Fruit fly (Drosophila melanogaster) whole organism, embryonic: ENCODE data around the gene Neto.
A peak's percentile ranks its signal among the peaks of the same experiment; 100 is the strongest.

Experiments
- Ada2b ChIP-seq: fragments of 200-800 bp; sonication (Bioruptor generic); IDR thresholded peaks from 2 replicates; pipeline ENCODE4 v1.3.6; 2022; ENCODE audit warnings: missing biosample characterization, missing genetic modification characterization
- Asciz ChIP-seq: fragments of 200-800 bp; sonication (Bioruptor generic); optimal IDR thresholded peaks from 2 replicates; lab custom pipeline; 2017; ENCODE audit warnings: missing biosample characterization, mild to moderate bottlenecking, missing genetic modification characterization, missing genetic modification reagents
- B-H2 ChIP-seq: fragments of 200-800 bp; sonication (Bioruptor generic); optimal IDR thresholded peaks from 2 replicates; lab custom pipeline; 2018; ENCODE audit warnings: missing biosample characterization, mild to moderate bottlenecking, missing genetic modification characterization
- CG10543 ChIP-seq: fragments of 200-800 bp; sonication (Bioruptor generic); optimal IDR thresholded peaks from 3 replicates; lab custom pipeline; 2017; ENCODE audit warnings: missing biosample characterization, mild to moderate bottlenecking, missing genetic modification characterization, moderate library complexity
- CG11247 ChIP-seq: fragments of 200-800 bp; sonication (Bioruptor generic); IDR thresholded peaks from 2 replicates; pipeline ENCODE4 v1.3.6; 2022; ENCODE audit warnings: missing biosample characterization, missing genetic modification characterization
- CG13123 ChIP-seq: fragments of 200-800 bp; sonication (Bioruptor generic); optimal IDR thresholded peaks from 2 replicates; lab custom pipeline; 2016; ENCODE audit warnings: missing biosample characterization, missing genetic modification characterization
- CG17328 ChIP-seq: fragments of 200-800 bp; sonication (Bioruptor generic); IDR thresholded peaks from 2 replicates; pipeline ENCODE4 v1.3.6; 2022; ENCODE audit warnings: missing biosample characterization, missing genetic modification characterization
- CG18262 ChIP-seq: fragments of 200-800 bp; optimal IDR thresholded peaks from 3 replicates; lab custom pipeline; 2019; ENCODE audit warnings: missing biosample characterization, mild to moderate bottlenecking, missing genetic modification characterization, moderate library complexity
- CG2199 ChIP-seq: fragments of 200-800 bp; sonication (Bioruptor generic); IDR thresholded peaks from 3 replicates; pipeline ENCODE4 v1.3.6; 2022; ENCODE audit warnings: missing biosample characterization, missing genetic modification characterization
- CG31388 ChIP-seq: fragments of 200-800 bp; sonication (Bioruptor generic); optimal IDR thresholded peaks from 2 replicates; lab custom pipeline; 2016; ENCODE audit warnings: missing biosample characterization, missing genetic modification characterization
- CG32767 ChIP-seq: fragments of 200-800 bp; sonication (Bioruptor generic); IDR thresholded peaks from 2 replicates; pipeline ENCODE4 v1.3.6; 2022; ENCODE audit warnings: missing biosample characterization, missing genetic modification characterization
- CG34376 ChIP-seq: fragments of 200-800 bp; sonication (Bioruptor generic); optimal IDR thresholded peaks from 2 replicates; lab custom pipeline; 2018; ENCODE audit warnings: missing biosample characterization, mild to moderate bottlenecking, missing genetic modification characterization
- CG3847 ChIP-seq: fragments of 200-800 bp; sonication (Bioruptor generic); IDR thresholded peaks from 2 replicates; pipeline ENCODE4 v1.3.6; 2022; ENCODE audit warnings: missing biosample characterization, missing genetic modification characterization
- CG4424 ChIP-seq: fragments of 200-800 bp; sonication (Bioruptor generic); optimal IDR thresholded peaks from 3 replicates; lab custom pipeline; 2016; ENCODE audit warnings: missing biosample characterization, missing genetic modification characterization
- CG4617 ChIP-seq: fragments of 200-800 bp; sonication (Bioruptor generic); optimal IDR thresholded peaks from 3 replicates; lab custom pipeline; 2016; ENCODE audit warnings: missing biosample characterization, missing genetic modification characterization, borderline replicate concordance
- CG7987 ChIP-seq: fragments of 200-800 bp; sonication (Bioruptor generic); optimal IDR thresholded peaks from 2 replicates; lab custom pipeline; 2018; ENCODE audit warnings: missing biosample characterization, mild to moderate bottlenecking, missing genetic modification characterization, moderate library complexity
- CG8290 ChIP-seq, 3 experiments: fragments of 200-800 bp; sonication (Bioruptor generic); optimal IDR thresholded peaks; 2 replicates each; lab custom pipeline; 2016 to 2019; ENCODE audit warnings: missing biosample characterization in 3 of 3, missing genetic modification characterization in 3 of 3, mild to moderate bottlenecking in 2 of 3, moderate library complexity in 1 of 3
- CG8944 ChIP-seq: fragments of 200-800 bp; sonication (Bioruptor generic); optimal IDR thresholded peaks from 3 replicates; lab custom pipeline; 2016; ENCODE audit warnings: missing biosample characterization, missing genetic modification characterization
- CG9876 ChIP-seq: fragments of 200-800 bp; sonication (Bioruptor generic); optimal IDR thresholded peaks from 2 replicates; lab custom pipeline; 2016; ENCODE audit warnings: missing biosample characterization, missing genetic modification characterization
- Dbx ChIP-seq: fragments of 200-800 bp; sonication (Bioruptor generic); IDR thresholded peaks from 3 replicates; pipeline ENCODE4 v1.3.6; 2022; ENCODE audit warnings: missing biosample characterization, missing genetic modification characterization
- Deaf1 ChIP-seq: fragments of 200-800 bp; optimal IDR thresholded peaks from 3 replicates; lab custom pipeline; 2019; ENCODE audit warnings: missing biosample characterization, mild to moderate bottlenecking, missing genetic modification characterization, moderate library complexity
- GATAe ChIP-seq: fragments of 200-800 bp; sonication (Bioruptor generic); conservative IDR thresholded peaks from 2 replicates; pipeline ENCODE4 v1.3.6; 2022; ENCODE audit warnings: missing biosample characterization, missing genetic modification characterization
- Gsc ChIP-seq: fragments of 200-800 bp; sonication (Bioruptor generic); IDR thresholded peaks from 2 replicates; pipeline ENCODE4 v1.3.6; 2022; ENCODE audit warnings: missing biosample characterization, missing genetic modification characterization
- Hey ChIP-seq: fragments of 200-800 bp; sonication (Bioruptor generic); optimal IDR thresholded peaks from 3 replicates; lab custom pipeline; 2018; ENCODE audit warnings: missing biosample characterization, mild to moderate bottlenecking, missing genetic modification characterization
- Hr39 ChIP-seq: fragments of >200 bp; optimal IDR thresholded peaks from 2 replicates; lab custom pipeline; 2017
- Max ChIP-seq: fragments of 200-800 bp; sonication (Bioruptor generic); optimal IDR thresholded peaks from 2 replicates; lab custom pipeline; 2016; ENCODE audit warnings: missing biosample characterization, mild to moderate bottlenecking, missing genetic modification characterization
- Mes4 ChIP-seq: fragments of 200-800 bp; sonication (Bioruptor generic); optimal IDR thresholded peaks from 2 replicates; lab custom pipeline; 2016; ENCODE audit warnings: missing biosample characterization, missing genetic modification characterization
- Optix ChIP-seq: fragments of 200-800 bp; sonication (Bioruptor generic); IDR thresholded peaks from 3 replicates; pipeline ENCODE4 v1.3.6; 2022; ENCODE audit warnings: missing biosample characterization, missing genetic modification characterization
- Spps ChIP-seq: fragments of 200-800 bp; sonication (Bioruptor generic); optimal IDR thresholded peaks from 2 replicates; lab custom pipeline; 2018; ENCODE audit warnings: missing biosample characterization, mild to moderate bottlenecking, missing genetic modification characterization
- Trl ChIP-seq, 3 experiments: fragments of >200 bp in 2 of 3; fragments of 200-800 bp in 1 of 3; sonication (Bioruptor generic) in 1 of 3; optimal IDR thresholded peaks; 2 replicates in 1 of 3; 3 replicates in 2 of 3; lab custom pipeline; 2016 to 2017; ENCODE audit warnings: missing biosample characterization in 1 of 3, missing genetic modification characterization in 1 of 3
- ab ChIP-seq: fragments of 200-800 bp; sonication (Bioruptor generic); optimal IDR thresholded peaks from 2 replicates; lab custom pipeline; 2016; ENCODE audit warnings: missing biosample characterization, missing genetic modification characterization
- ara ChIP-seq: fragments of 200-800 bp; sonication (Bioruptor generic); IDR thresholded peaks from 2 replicates; pipeline ENCODE4 v1.3.6; 2022; ENCODE audit warnings: missing biosample characterization, missing genetic modification characterization
- ash1 ChIP-seq: fragments of 200-800 bp; sonication (Bioruptor generic); optimal IDR thresholded peaks from 2 replicates; lab custom pipeline; 2018; ENCODE audit warnings: missing biosample characterization, mild to moderate bottlenecking, missing genetic modification characterization
- chm ChIP-seq: fragments of 200-800 bp; sonication (Bioruptor generic); IDR thresholded peaks from 2 replicates; pipeline ENCODE4 v1.3.6; 2022; ENCODE audit warnings: missing biosample characterization, missing genetic modification characterization
- ci ChIP-seq: fragments of 200-800 bp; sonication (Bioruptor generic); IDR thresholded peaks from 3 replicates; pipeline ENCODE4 v1.3.6; 2022; ENCODE audit warnings: missing biosample characterization, missing genetic modification characterization
- da ChIP-seq: fragments of 200-800 bp; sonication (Bioruptor generic); optimal IDR thresholded peaks from 2 replicates; lab custom pipeline; 2016; ENCODE audit warnings: missing biosample characterization, missing genetic modification characterization
- exex ChIP-seq: fragments of 200-800 bp; sonication (Bioruptor generic); optimal IDR thresholded peaks from 4 replicates; lab custom pipeline; 2018; ENCODE audit warnings: missing biosample characterization, mild to moderate bottlenecking, missing genetic modification characterization, moderate library complexity
- fd64A ChIP-seq: fragments of 200-800 bp; sonication (Bioruptor generic); optimal IDR thresholded peaks from 3 replicates; lab custom pipeline; 2018; ENCODE audit warnings: missing biosample characterization, mild to moderate bottlenecking, missing genetic modification characterization
- grau ChIP-seq: fragments of 200-800 bp; optimal IDR thresholded peaks from 3 replicates; lab custom pipeline; 2019; ENCODE audit warnings: missing biosample characterization, mild to moderate bottlenecking, missing genetic modification characterization, moderate library complexity
- gsb ChIP-seq: fragments of 200-800 bp; sonication (Bioruptor generic); IDR thresholded peaks from 2 replicates; pipeline ENCODE4 v1.3.6; 2022; ENCODE audit warnings: missing biosample characterization, missing genetic modification characterization
- hb ChIP-seq: fragments of 200-800 bp; sonication (Bioruptor generic); IDR thresholded peaks from 3 replicates; pipeline ENCODE4 v1.3.6; 2022; ENCODE audit warnings: missing biosample characterization, missing genetic modification characterization; ENCODE audit not compliant: partially characterized antibody
- insv ChIP-seq, 2 experiments: fragments of 200-800 bp; sonication (Bioruptor generic); optimal IDR thresholded peaks; 3 replicates each; lab custom pipeline; 2016 to 2018; ENCODE audit warnings: missing biosample characterization in 2 of 2, missing genetic modification characterization in 2 of 2
- lmd ChIP-seq: fragments of 200-800 bp; sonication (Bioruptor generic); IDR thresholded peaks from 2 replicates; pipeline ENCODE4 v1.3.6; 2022; ENCODE audit warnings: missing biosample characterization, missing genetic modification characterization
- odd ChIP-seq: fragments of 200-800 bp; sonication (Bioruptor generic); optimal IDR thresholded peaks from 2 replicates; lab custom pipeline; 2017; ENCODE audit warnings: missing biosample characterization, mild to moderate bottlenecking, missing genetic modification characterization
- psq ChIP-seq: fragments of 200-800 bp; sonication (Bioruptor generic); optimal IDR thresholded peaks from 2 replicates; lab custom pipeline; 2017; ENCODE audit warnings: missing biosample characterization, missing genetic modification characterization
- sd ChIP-seq: fragments of 200-800 bp; sonication (Bioruptor generic); optimal IDR thresholded peaks from 3 replicates; lab custom pipeline; 2018; ENCODE audit warnings: missing biosample characterization, mild to moderate bottlenecking, missing genetic modification characterization, moderate library complexity
- sens ChIP-seq: fragments of 200-800 bp; sonication (Bioruptor generic); peaks from one replicate; lab custom pipeline; 2016; ENCODE audit warnings: missing biosample characterization, missing genetic modification characterization
- sens-2 ChIP-seq: fragments of 200-800 bp; sonication (Bioruptor generic); IDR thresholded peaks from 2 replicates; pipeline ENCODE4 v1.3.6; 2022; ENCODE audit warnings: missing biosample characterization, missing genetic modification characterization
- sisA ChIP-seq: fragments of 200-800 bp; sonication (Bioruptor generic); IDR thresholded peaks from 2 replicates; pipeline ENCODE4 v1.3.6; 2022; ENCODE audit warnings: missing biosample characterization, missing genetic modification characterization
- wdn ChIP-seq: fragments of 200-800 bp; sonication (Bioruptor generic); IDR thresholded peaks from 2 replicates; pipeline ENCODE4 v1.3.6; 2022; ENCODE audit warnings: missing biosample characterization, missing genetic modification characterization

Neto gene

DNA sequence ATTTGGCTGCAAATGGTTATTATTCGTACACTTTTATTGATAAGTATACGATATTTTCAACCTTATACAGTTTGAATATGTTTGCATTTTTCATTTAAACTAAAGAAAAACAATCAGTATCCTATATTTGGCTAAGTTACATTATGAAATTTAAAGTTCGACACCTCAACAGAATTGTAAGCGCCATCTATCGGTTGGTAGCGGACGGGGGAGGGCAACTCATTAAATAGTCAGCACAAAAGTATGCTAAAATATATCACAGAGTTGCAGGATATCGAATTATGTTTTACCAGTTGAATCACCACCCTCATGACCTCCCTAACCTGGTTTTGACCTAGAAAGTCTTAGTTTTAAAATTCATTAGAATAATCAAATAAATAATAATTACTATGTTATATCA lies 44.5 kb upstream of the Neto start (continued):
- TF ChIP-seq CG4617 (GFP tag; lab: Kevin White, UChicago) (no peak), Asciz (GFP tag; lab: Kevin White, UChicago) (no peak), Max (GFP tag; lab: Kevin White, UChicago) (no peak), Gsc (GFP tag; lab: Robert Waterston, UW) (no peak), CG9876 (no peak), Optix (GFP tag; lab: Robert Waterston, UW) (no peak), Hr39 (lab: Kevin White, UChicago) (no peak), gsb (GFP tag; lab: Robert Waterston, UW) (no peak), CG31388 (GFP tag; lab: Kevin White, UChicago) (no peak), Ada2b (GFP tag; lab: Robert Waterston, UW) (no peak), Dbx (GFP tag; lab: Robert Waterston, UW) (no peak), CG13123 (GFP tag; lab: Kevin White, UChicago) (no peak), hb (no peak), CG32767 (GFP tag; lab: Robert Waterston, UW) (no peak), Trl (optimal IDR thresholded peaks at IDR 0.05; lab: Kevin White, UChicago) (no peak), Trl (GFP tag; optimal IDR thresholded peaks at IDR 0.05; lab: Kevin White, UChicago) (no peak), odd (GFP tag; lab: Kevin White, UChicago) (peak; percentile 4), sisA (GFP tag; lab: Robert Waterston, UW) (no peak), CG4424 (GFP tag; lab: Kevin White, UChicago) (peak; percentile 7), Spps (tag; lab: Kevin White, UChicago) (no peak), CG8290 (GFP tag; optimal IDR thresholded peaks at IDR 0.05; lab: Kevin White, UChicago) (no peak), CG8290 (tag; optimal IDR thresholded peaks at IDR 0.05; lab: Kevin White, UChicago) (no peak), CG18262 (peak; percentile 4), da (GFP tag; lab: Kevin White, UChicago) (no peak), CG11247 (GFP tag; lab: Robert Waterston, UW) (no peak), CG8944 (no peak), CG17328 (GFP tag; lab: Robert Waterston, UW) (peak; percentile 30; the same call in 1 of the 2 replicates)

DNA sequence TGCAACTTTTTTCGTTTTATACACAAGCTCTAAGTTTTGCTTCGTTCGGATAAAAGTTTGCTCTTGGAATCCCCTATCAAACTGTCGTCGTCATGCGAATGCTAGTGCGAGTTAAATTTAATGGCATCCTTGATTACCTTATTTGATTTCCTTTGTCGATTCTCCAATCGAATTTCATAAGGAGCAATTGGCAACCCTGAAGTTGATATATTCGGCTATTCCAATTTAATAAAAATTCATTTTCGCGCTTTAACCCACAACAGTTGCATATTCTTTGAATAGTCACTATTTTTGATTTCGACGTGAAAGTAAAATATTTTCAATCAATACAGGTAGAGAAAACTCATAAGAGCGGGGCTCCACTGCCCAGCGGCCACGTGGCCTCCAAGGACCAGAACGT lies 42.9 kb upstream of the Neto start, which contains the start of gene CG12725:
TSS of gene CG12725 (minus strand) at position 101 of the 400 bp plus-strand sequence.
- TF ChIP-seq ab (GFP tag; lab: Kevin White, UChicago) = no peak
- no peak for TF ChIP-seq sens (GFP tag; lab: Kevin White, UChicago)
- TF ChIP-seq, all 482 proteins: peak for 0

DNA sequence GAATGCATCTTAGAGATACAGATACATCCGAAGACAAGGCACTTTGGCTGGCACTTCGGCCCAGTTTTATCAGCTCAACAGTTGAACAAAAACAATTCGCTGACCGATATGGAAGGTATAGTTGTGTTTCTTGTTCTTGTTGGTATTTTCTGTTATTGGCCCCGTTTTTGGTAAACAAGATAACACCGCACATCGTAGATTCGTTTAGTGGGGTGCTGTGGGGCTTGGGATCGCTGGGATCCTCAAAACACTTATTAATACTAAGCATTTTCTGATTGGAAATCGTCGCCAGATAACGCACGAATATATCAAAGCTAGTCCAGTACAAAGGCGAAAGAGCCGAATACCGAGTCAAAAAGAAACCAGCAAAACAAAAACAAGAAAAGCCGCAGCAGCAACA lies 42.1 kb upstream of the Neto start:
- TF ChIP-seq sens-2 (GFP tag; lab: Robert Waterston, UW) = no peak
- TF ChIP-seq Hey (tag; lab: Kevin White, UChicago) = peak; percentile 55
- TF ChIP-seq GATAe (GFP tag; lab: Robert Waterston, UW) = peak; percentile 55
- TF ChIP-seq psq = no peak
- peak; percentile 99 for TF ChIP-seq exex
- 0 out of 2 replicates have a peak, but pooled peaks have one; percentile 21 for TF ChIP-seq chm (GFP tag; lab: Robert Waterston, UW)
- TF ChIP-seq CG3847 = no peak
- TF ChIP-seq ci (GFP tag; lab: Robert Waterston, UW) = 0 out of 3 replicates have a peak, but pooled peaks have one; percentile 7
- peak; percentile 26 for TF ChIP-seq fd64A
- peak; percentile 79 for TF ChIP-seq CG10543 (GFP tag; lab: Kevin White, UChicago)
- TF ChIP-seq Deaf1 (tag; lab: Kevin White, UChicago) = peak; percentile 22
- TF ChIP-seq ara (GFP tag; lab: Robert Waterston, UW) = 0 out of 2 replicates have a peak, but pooled peaks have one; percentile 24
- peak; percentile 90 for TF ChIP-seq CG34376
- TF ChIP-seq lmd (GFP tag; lab: Robert Waterston, UW) = no peak
- no peak for TF ChIP-seq grau
- peak; percentile 32 for TF ChIP-seq B-H2 (GFP tag; lab: Kevin White, UChicago)
- TF ChIP-seq sd (tag; lab: Kevin White, UChicago) = peak; percentile 70
- TF ChIP-seq ash1 = no peak
- TF ChIP-seq CG7987 (GFP tag; lab: Kevin White, UChicago) = no peak
- TF ChIP-seq wdn (GFP tag; lab: Robert Waterston, UW) = no peak
- TF ChIP-seq CG2199 (GFP tag; lab: Robert Waterston, UW) = 0 out of 3 replicates have a peak, but pooled peaks have one; percentile 24
- TF ChIP-seq Mes4 (GFP tag; lab: Kevin White, UChicago) = no peak
- TF ChIP-seq insv (GFP tag; optimal IDR thresholded peaks at IDR 0.05; lab: Kevin White, UChicago) = peak in 1 of 2 experiments; percentile 33
